Fruit fly (Drosophila melanogaster) whole organism, embryonic: ENCODE data around the gene CG4957.
A peak's percentile ranks its signal among the peaks of the same experiment; 100 is the strongest.

ENCODE experiments used
- BEAF-32 ChIP-seq: fragments of 200-800 bp; sonication (Bioruptor generic); optimal IDR thresholded peaks from 3 replicates; lab custom pipeline; 2017; ENCODE audit warnings: missing biosample characterization, missing genetic modification characterization, mild to moderate bottlenecking, moderate library complexity, missing genetic modification reagents
- CG1024 ChIP-seq: fragments of 200-800 bp; sonication (Bioruptor generic); IDR thresholded peaks from 2 replicates; pipeline ENCODE4 v1.3.6; 2022; ENCODE audit warnings: missing biosample characterization, missing genetic modification characterization
- CG10979 ChIP-seq: fragments of 200-800 bp; sonication (Bioruptor generic); optimal IDR thresholded peaks from 2 replicates; lab custom pipeline; 2018; ENCODE audit warnings: missing biosample characterization, mild to moderate bottlenecking, missing genetic modification characterization, moderate library complexity
- CG12155 ChIP-seq: fragments of 200-800 bp; sonication (Bioruptor generic); optimal IDR thresholded peaks from 3 replicates; lab custom pipeline; 2016; ENCODE audit warnings: missing biosample characterization, missing genetic modification characterization
- CG12236 ChIP-seq: fragments of 200-800 bp; sonication (Bioruptor generic); optimal IDR thresholded peaks from 2 replicates; lab custom pipeline; 2016; ENCODE audit warnings: missing biosample characterization, missing genetic modification characterization
- CG13624 ChIP-seq: fragments of 200-800 bp; sonication (Bioruptor generic); optimal IDR thresholded peaks from 2 replicates; lab custom pipeline; 2016; ENCODE audit warnings: missing biosample characterization, missing genetic modification characterization
- CG13894 ChIP-seq: fragments of 200-800 bp; sonication (Bioruptor generic); optimal IDR thresholded peaks from 3 replicates; lab custom pipeline; 2018; ENCODE audit warnings: missing biosample characterization, mild to moderate bottlenecking, missing genetic modification characterization, moderate library complexity
- CG17361 ChIP-seq: fragments of 200-800 bp; sonication (Bioruptor generic); IDR thresholded peaks from 3 replicates; pipeline ENCODE4 v1.3.6; 2022; ENCODE audit warnings: missing biosample characterization, missing genetic modification characterization
- CG17568 ChIP-seq: fragments of 200-800 bp; sonication (Bioruptor generic); optimal IDR thresholded peaks from 2 replicates; lab custom pipeline; 2018; ENCODE audit warnings: missing biosample characterization, mild to moderate bottlenecking, missing genetic modification characterization, moderate library complexity
- CG18262 ChIP-seq: fragments of 200-800 bp; optimal IDR thresholded peaks from 3 replicates; lab custom pipeline; 2019; ENCODE audit warnings: missing biosample characterization, mild to moderate bottlenecking, missing genetic modification characterization, moderate library complexity
- CG30020 ChIP-seq: fragments of 200-800 bp; optimal IDR thresholded peaks from 2 replicates; lab custom pipeline; 2019; ENCODE audit warnings: missing biosample characterization, mild to moderate bottlenecking, missing genetic modification characterization, moderate library complexity
- CG3065 ChIP-seq: fragments of 200-800 bp; sonication (Bioruptor generic); optimal IDR thresholded peaks from 2 replicates; lab custom pipeline; 2016; ENCODE audit warnings: missing biosample characterization, missing genetic modification characterization
- CG33557 ChIP-seq: fragments of 200-800 bp; sonication (Bioruptor generic); optimal IDR thresholded peaks from 2 replicates; lab custom pipeline; 2019; ENCODE audit warnings: missing biosample characterization, mild to moderate bottlenecking, missing genetic modification characterization, moderate library complexity
- CG34224 ChIP-seq: fragments of 200-800 bp; sonication (Bioruptor generic); IDR thresholded peaks from 3 replicates; pipeline ENCODE4 v1.3.6; 2022; ENCODE audit warnings: missing biosample characterization, missing genetic modification characterization; ENCODE audit not compliant: partially characterized antibody
- CG4282 ChIP-seq: fragments of 200-800 bp; sonication (Bioruptor generic); optimal IDR thresholded peaks from 2 replicates; lab custom pipeline; 2016; ENCODE audit warnings: missing biosample characterization, missing genetic modification characterization
- CG4360 ChIP-seq: fragments of 200-800 bp; sonication (Bioruptor generic); IDR thresholded peaks from 2 replicates; pipeline ENCODE4 v1.3.6; 2022; ENCODE audit warnings: missing biosample characterization, missing genetic modification characterization
- CG4617 ChIP-seq: fragments of 200-800 bp; sonication (Bioruptor generic); optimal IDR thresholded peaks from 3 replicates; lab custom pipeline; 2016; ENCODE audit warnings: missing biosample characterization, missing genetic modification characterization, borderline replicate concordance
- CG6654 ChIP-seq: fragments of 200-800 bp; sonication (Bioruptor generic); optimal IDR thresholded peaks from 2 replicates; lab custom pipeline; 2017; ENCODE audit warnings: missing biosample characterization, mild to moderate bottlenecking, missing genetic modification characterization
- CG7357 ChIP-seq: fragments of 200-800 bp; sonication (Bioruptor generic); IDR thresholded peaks from 3 replicates; pipeline ENCODE4 v1.3.6; 2022; ENCODE audit warnings: missing biosample characterization, missing genetic modification characterization
- CG8944 ChIP-seq: fragments of 200-800 bp; sonication (Bioruptor generic); optimal IDR thresholded peaks from 3 replicates; lab custom pipeline; 2016; ENCODE audit warnings: missing biosample characterization, missing genetic modification characterization
- CG9609 ChIP-seq: fragments of 200-800 bp; sonication (Bioruptor generic); optimal IDR thresholded peaks from 3 replicates; lab custom pipeline; 2016; ENCODE audit warnings: missing biosample characterization, missing genetic modification characterization
- Chrac-16 ChIP-seq: fragments of 200-800 bp; sonication (Bioruptor generic); optimal IDR thresholded peaks from 3 replicates; lab custom pipeline; 2016; ENCODE audit warnings: missing biosample characterization, missing genetic modification characterization
- Drgx ChIP-seq: fragments of 200-800 bp; sonication (Bioruptor generic); IDR thresholded peaks from 2 replicates; pipeline ENCODE4 v1.3.6; 2022; ENCODE audit warnings: missing biosample characterization, missing genetic modification characterization
- E2f2 ChIP-seq: fragments of 200-800 bp; sonication (Bioruptor generic); IDR thresholded peaks from 2 replicates; pipeline ENCODE4 v1.3.6; 2022; ENCODE audit warnings: missing biosample characterization, missing genetic modification characterization
- Gug ChIP-seq: fragments of 200-800 bp; sonication (Bioruptor generic); IDR thresholded peaks from 4 replicates; pipeline ENCODE4 v1.3.6; 2022; ENCODE audit warnings: missing biosample characterization, missing genetic modification characterization
- HLHmδ ChIP-seq: fragments of 200-800 bp; sonication (Bioruptor generic); optimal IDR thresholded peaks from 2 replicates; lab custom pipeline; 2018; ENCODE audit warnings: missing biosample characterization, mild to moderate bottlenecking, missing genetic modification characterization, moderate library complexity
- Hr3 ChIP-seq: fragments of 200-800 bp; sonication (Bioruptor generic); optimal IDR thresholded peaks from 3 replicates; lab custom pipeline; 2016; ENCODE audit warnings: missing biosample characterization, missing genetic modification characterization
- MESR4 ChIP-seq: fragments of 200-800 bp; sonication (Bioruptor generic); optimal IDR thresholded peaks from 2 replicates; lab custom pipeline; 2018; ENCODE audit warnings: missing biosample characterization, mild to moderate bottlenecking, missing genetic modification characterization, moderate library complexity
- MTF-1 ChIP-seq: fragments of 200-800 bp; sonication (Bioruptor generic); optimal IDR thresholded peaks from 2 replicates; lab custom pipeline; 2018; ENCODE audit warnings: missing biosample characterization, mild to moderate bottlenecking, missing genetic modification characterization, borderline replicate concordance
- Max ChIP-seq: fragments of 200-800 bp; sonication (Bioruptor generic); optimal IDR thresholded peaks from 2 replicates; lab custom pipeline; 2016; ENCODE audit warnings: missing biosample characterization, mild to moderate bottlenecking, missing genetic modification characterization
- Mes4 ChIP-seq: fragments of 200-800 bp; sonication (Bioruptor generic); optimal IDR thresholded peaks from 2 replicates; lab custom pipeline; 2016; ENCODE audit warnings: missing biosample characterization, missing genetic modification characterization
- Pdp1 ChIP-seq, 2 experiments: fragments of 200-800 bp; sonication (Bioruptor generic); optimal IDR thresholded peaks; 3 replicates each; lab custom pipeline; 2016; ENCODE audit warnings: missing biosample characterization in 2 of 2, missing genetic modification characterization in 2 of 2, mild to moderate bottlenecking in 1 of 2, moderate library complexity in 1 of 2
- Poxn ChIP-seq: fragments of 200-800 bp; sonication (Bioruptor generic); IDR thresholded peaks from 2 replicates; pipeline ENCODE4 v1.3.6; 2022; ENCODE audit warnings: missing biosample characterization, missing genetic modification characterization
- YL-1 ChIP-seq: fragments of 200-800 bp; sonication (Bioruptor generic); optimal IDR thresholded peaks from 3 replicates; lab custom pipeline; 2017; ENCODE audit warnings: missing biosample characterization, mild to moderate bottlenecking, missing genetic modification characterization
- al ChIP-seq: fragments of 200-800 bp; sonication (Bioruptor generic); IDR thresholded peaks from 2 replicates; pipeline ENCODE4 v1.3.6; 2022; ENCODE audit warnings: missing biosample characterization, missing genetic modification characterization
- cg ChIP-seq: fragments of 200-800 bp; sonication (Bioruptor generic); optimal IDR thresholded peaks from 3 replicates; lab custom pipeline; 2019; ENCODE audit warnings: missing biosample characterization, mild to moderate bottlenecking, missing genetic modification characterization, moderate library complexity
- dan ChIP-seq: fragments of 200-800 bp; sonication (Bioruptor generic); IDR thresholded peaks from 2 replicates; pipeline ENCODE4 v1.3.6; 2022; ENCODE audit warnings: missing biosample characterization, missing genetic modification characterization
- en ChIP-seq: fragments of 200-800 bp; sonication (Bioruptor generic); optimal IDR thresholded peaks from 2 replicates; lab custom pipeline; 2016; ENCODE audit warnings: missing biosample characterization, missing genetic modification characterization
- gro ChIP-seq: fragments of 200-800 bp; sonication (Bioruptor generic); optimal IDR thresholded peaks from 2 replicates; lab custom pipeline; 2016; ENCODE audit warnings: missing biosample characterization, missing genetic modification characterization
- lbe ChIP-seq: fragments of 200-800 bp; sonication (Bioruptor generic); optimal IDR thresholded peaks from 2 replicates; lab custom pipeline; 2016; ENCODE audit warnings: missing biosample characterization, mild to moderate bottlenecking, missing genetic modification characterization
- maf-S ChIP-seq: fragments of 200-800 bp; sonication (Bioruptor generic); optimal IDR thresholded peaks from 2 replicates; lab custom pipeline; 2016; ENCODE audit warnings: missing biosample characterization, missing genetic modification characterization
- nom ChIP-seq: fragments of 200-800 bp; sonication (Bioruptor generic); optimal IDR thresholded peaks from 2 replicates; lab custom pipeline; 2017; ENCODE audit warnings: missing biosample characterization, missing genetic modification characterization, mild to moderate bottlenecking, moderate library complexity, missing genetic modification reagents
- p53 ChIP-seq: fragments of 200-800 bp; sonication (Bioruptor generic); optimal IDR thresholded peaks from 2 replicates; lab custom pipeline; 2016; ENCODE audit warnings: missing biosample characterization, missing genetic modification characterization
- pfk ChIP-seq: fragments of 200-800 bp; sonication (Bioruptor generic); optimal IDR thresholded peaks from 2 replicates; lab custom pipeline; 2018; ENCODE audit warnings: missing biosample characterization, mild to moderate bottlenecking, missing genetic modification characterization, moderate library complexity
- sens ChIP-seq: fragments of 200-800 bp; sonication (Bioruptor generic); peaks from one replicate; lab custom pipeline; 2016; ENCODE audit warnings: missing biosample characterization, missing genetic modification characterization
- tio ChIP-seq: fragments of 200-800 bp; sonication (Bioruptor generic); optimal IDR thresholded peaks from 2 replicates; lab custom pipeline; 2017; ENCODE audit warnings: missing biosample characterization, missing genetic modification characterization, inconsistent platforms
- tll ChIP-seq, 2 experiments: fragments of 200-800 bp in 1 of 2; fragments of >200 bp in 1 of 2; sonication (Bioruptor generic) in 1 of 2; optimal IDR thresholded peaks; 2 replicates each; lab custom pipeline; 2017 to 2019; ENCODE audit warnings: missing biosample characterization in 2 of 2, missing genetic modification characterization in 2 of 2, mild to moderate bottlenecking in 1 of 2, moderate library complexity in 1 of 2
- wor ChIP-seq: fragments of 200-800 bp; sonication (Bioruptor generic); IDR thresholded peaks from 2 replicates; pipeline ENCODE4 v1.3.6; 2022; ENCODE audit warnings: missing biosample characterization, missing genetic modification characterization
- zf30C ChIP-seq: fragments of 200-800 bp; sonication (Bioruptor generic); optimal IDR thresholded peaks from 3 replicates; lab custom pipeline; 2018; ENCODE audit warnings: missing biosample characterization, mild to moderate bottlenecking, missing genetic modification characterization

The CG4957 gene

DNA sequence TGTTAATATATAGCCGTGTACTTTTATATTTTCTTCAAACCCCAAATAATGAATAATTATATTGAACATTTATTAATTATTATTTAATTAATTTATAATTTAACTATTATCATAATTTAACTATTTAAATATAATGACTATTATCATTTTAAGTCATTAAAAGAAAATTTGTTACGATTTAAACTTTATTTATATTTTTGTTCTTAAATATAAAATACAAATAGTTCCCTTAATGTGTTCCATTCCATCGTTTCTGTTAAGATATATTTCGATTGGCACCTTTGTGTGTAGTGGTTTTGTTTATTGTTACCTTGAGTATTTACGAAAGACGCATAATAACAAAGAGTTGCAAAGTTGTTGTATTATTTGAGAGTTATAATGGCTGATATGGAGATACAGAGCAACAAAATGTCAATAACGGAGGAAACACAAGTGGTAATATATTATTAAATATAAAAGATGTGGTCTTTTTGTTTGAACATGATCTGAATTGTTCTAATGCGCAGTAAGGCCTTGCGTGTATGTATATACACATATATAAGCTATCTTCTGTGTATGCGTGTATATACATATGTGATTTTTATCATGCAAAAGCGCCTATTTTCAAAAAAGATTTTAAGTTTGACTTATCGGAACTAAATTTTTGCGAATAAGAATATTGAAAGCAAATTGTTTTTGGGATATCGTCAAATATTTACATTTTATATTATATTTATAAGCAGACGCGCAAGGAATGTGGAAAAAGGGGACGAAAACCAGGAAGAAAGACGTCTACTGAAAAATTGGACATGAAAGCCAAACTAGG lies 4.6 kb upstream of the CG4957 start, which contains the start of gene REPTOR-BP:
REPTOR-BP (plus strand) TSS at position 296 of the 805 bp plus-strand sequence.
- TF ChIP-seq gro (GFP tag; lab: Kevin White, UChicago) (no peak), CG17361 (peak; percentile 22; the same call in 1 of the 3 replicates), E2f2 (peak; percentile 58), CG12155 (GFP tag; lab: Kevin White, UChicago) (no peak), MTF-1 (no peak), cg (GFP tag; lab: Kevin White, UChicago) (peak; percentile 95), p53 (GFP tag; lab: Kevin White, UChicago) (no peak), CG3065 (GFP tag; lab: Kevin White, UChicago) (no peak), Chrac-16 (GFP tag; lab: Kevin White, UChicago) (no peak), Mes4 (GFP tag; lab: Kevin White, UChicago) (no peak), al (GFP tag; lab: Robert Waterston, UW) (no peak), CG7357 (GFP tag; lab: Robert Waterston, UW) (no peak), Pdp1 (GFP tag; optimal IDR thresholded peaks at IDR 0.05; lab: Kevin White, UChicago) (peak in 1 of 2 experiments; percentile 18), CG10979 (tag; lab: Kevin White, UChicago) (no peak), tio (no peak), lbe (GFP tag; lab: Kevin White, UChicago) (peak; percentile 71), Gug (no peak), CG1024 (GFP tag; lab: Robert Waterston, UW) (peak; percentile 28; the same call in 1 of the 2 replicates), CG13894 (tag; lab: Kevin White, UChicago) (no peak), Hr3 (no peak), CG4617 (GFP tag; lab: Kevin White, UChicago) (peak; percentile 5), CG34224 (no peak), sens (peak; percentile 59), CG4360 (GFP tag; lab: Robert Waterston, UW) (no peak), maf-S (GFP tag; lab: Kevin White, UChicago) (no peak), CG33557 (GFP tag; lab: Kevin White, UChicago) (no peak), CG6654 (GFP tag; lab: Kevin White, UChicago) (no peak), BEAF-32 (GFP tag; lab: Kevin White, UChicago) (no peak), Max (GFP tag; lab: Kevin White, UChicago) (no peak), tll (GFP tag; optimal IDR thresholded peaks at IDR 0.05; lab: Kevin White, UChicago) (no peak), CG13624 (GFP tag; lab: Kevin White, UChicago) (peak; percentile 82), CG17568 (peak; percentile 14), en (no peak), CG30020 (tag; lab: Kevin White, UChicago) (peak; percentile 97), pfk (GFP tag; lab: Kevin White, UChicago) (peak; percentile 89), YL-1 (peak; percentile 76), CG18262 (peak; percentile 0), MESR4 (GFP tag; lab: Kevin White, UChicago) (peak; percentile 83), dan (GFP tag; lab: Robert Waterston, UW) (no peak), CG12236 (GFP tag; lab: Kevin White, UChicago) (no peak), nom (GFP tag; lab: Kevin White, UChicago) (peak; percentile 6), CG4282 (no peak), CG8944 (no peak), zf30C (no peak), Drgx (no peak), CG9609 (GFP tag; lab: Kevin White, UChicago) (no peak), wor (GFP tag; lab: Robert Waterston, UW) (no peak), HLHmδ (GFP tag; lab: Kevin White, UChicago) (no peak), Poxn (no peak)
